Fruit fly (Drosophila melanogaster) whole organism, prepupa: Measurements from ENCODE around the gene CG4872.

Experiments
- Blimp-1 ChIP-seq: fragments of 200-800 bp; sonication (Bioruptor generic); optimal IDR thresholded peaks from 3 replicates; lab custom pipeline; 2017; ENCODE audit warnings: missing biosample characterization, missing genetic modification characterization, mild to moderate bottlenecking, moderate library complexity, missing genetic modification reagents
- CG11294 ChIP-seq: fragments of 200-800 bp; sonication (Bioruptor generic); IDR thresholded peaks from 2 replicates; pipeline ENCODE4 v1.3.6; 2022; ENCODE audit warnings: missing biosample characterization, missing genetic modification characterization
- CG11902 ChIP-seq: fragments of 200-800 bp; sonication (Bioruptor generic); optimal IDR thresholded peaks from 3 replicates; lab custom pipeline; 2016; ENCODE audit warnings: missing biosample characterization, missing genetic modification characterization
- CG1621 ChIP-seq: fragments of 200-800 bp; sonication (Bioruptor generic); optimal IDR thresholded peaks from 3 replicates; lab custom pipeline; 2018; ENCODE audit warnings: missing biosample characterization, mild to moderate bottlenecking, missing genetic modification characterization
- CG3032 ChIP-seq: fragments of 200-800 bp; optimal IDR thresholded peaks from 2 replicates; lab custom pipeline; 2019; ENCODE audit warnings: missing biosample characterization, mild to moderate bottlenecking, missing genetic modification characterization, moderate library complexity
- CG4318 ChIP-seq: fragments of 200-800 bp; sonication (Bioruptor generic); optimal IDR thresholded peaks from 3 replicates; lab custom pipeline; 2017; ENCODE audit warnings: missing biosample characterization, mild to moderate bottlenecking, missing genetic modification characterization
- CG6163 ChIP-seq: fragments of 200-800 bp; sonication (Bioruptor generic); IDR thresholded peaks from 3 replicates; pipeline ENCODE4 v1.3.6; 2022; ENCODE audit warnings: missing biosample characterization, missing genetic modification characterization
- CG6276 ChIP-seq: fragments of 200-800 bp; sonication (Bioruptor generic); optimal IDR thresholded peaks from 2 replicates; lab custom pipeline; 2017; ENCODE audit warnings: missing biosample characterization, mild to moderate bottlenecking, missing genetic modification characterization
- CG6808 ChIP-seq: fragments of 200-800 bp; sonication (Bioruptor generic); optimal IDR thresholded peaks from 3 replicates; lab custom pipeline; 2017; ENCODE audit warnings: missing biosample characterization, missing genetic modification characterization, mild to moderate bottlenecking, moderate library complexity, missing genetic modification reagents
- CG6854 ChIP-seq: fragments of 200-800 bp; sonication (Bioruptor generic); optimal IDR thresholded peaks from 2 replicates; lab custom pipeline; 2017; ENCODE audit warnings: missing biosample characterization, mild to moderate bottlenecking, missing genetic modification characterization
- CG7368 ChIP-seq: fragments of 200-800 bp; sonication (Bioruptor generic); optimal IDR thresholded peaks from 3 replicates; lab custom pipeline; 2016; ENCODE audit warnings: missing biosample characterization, missing genetic modification characterization
- CG8319 ChIP-seq: fragments of 200-800 bp; sonication (Bioruptor generic); optimal IDR thresholded peaks from 3 replicates; lab custom pipeline; 2016; ENCODE audit warnings: missing biosample characterization, missing genetic modification characterization
- CG8632 ChIP-seq: fragments of 200-800 bp; sonication (Bioruptor generic); optimal IDR thresholded peaks from 3 replicates; lab custom pipeline; 2016; ENCODE audit warnings: missing biosample characterization, missing genetic modification characterization
- CG9139 ChIP-seq: fragments of 200-800 bp; sonication (Bioruptor generic); optimal IDR thresholded peaks from 3 replicates; lab custom pipeline; 2017; ENCODE audit warnings: missing biosample characterization, mild to moderate bottlenecking, missing genetic modification characterization
- Eip75B ChIP-seq: fragments of 200-800 bp; sonication (Bioruptor generic); optimal IDR thresholded peaks from 3 replicates; lab custom pipeline; 2016; ENCODE audit warnings: missing biosample characterization, missing genetic modification characterization
- Eip78C ChIP-seq: fragments of 200-800 bp; sonication (Bioruptor generic); peaks from one replicate; lab custom pipeline; 2016; ENCODE audit warnings: missing biosample characterization, missing genetic modification characterization
- Eip93F ChIP-seq: fragments of 200-800 bp; sonication (Bioruptor generic); optimal IDR thresholded peaks from 2 replicates; lab custom pipeline; 2016; ENCODE audit warnings: missing biosample characterization, mild to moderate bottlenecking, missing genetic modification characterization
- Gug ChIP-seq: fragments of 200-800 bp; sonication (Bioruptor generic); IDR thresholded peaks from 2 replicates; pipeline ENCODE4 v1.3.6; 2022; ENCODE audit warnings: missing biosample characterization, missing genetic modification characterization
- Hr38 ChIP-seq: sonication (Bioruptor generic); optimal IDR thresholded peaks from 2 replicates; lab custom pipeline; 2016; ENCODE audit warnings: missing biosample characterization, missing genetic modification characterization
- Hr39 ChIP-seq: fragments of 200-800 bp; sonication (Bioruptor generic); optimal IDR thresholded peaks from 2 replicates; lab custom pipeline; 2016; ENCODE audit warnings: missing biosample characterization, missing genetic modification characterization
- Hr4 ChIP-seq: fragments of 200-800 bp; sonication (Bioruptor generic); optimal IDR thresholded peaks from 3 replicates; lab custom pipeline; 2016; ENCODE audit warnings: missing biosample characterization, missing genetic modification characterization
- Lpt ChIP-seq: fragments of 200-800 bp; sonication (Bioruptor generic); optimal IDR thresholded peaks from 3 replicates; lab custom pipeline; 2016; ENCODE audit warnings: missing biosample characterization, missing genetic modification characterization
- Met ChIP-seq: fragments of 200-800 bp; sonication (Bioruptor generic); optimal IDR thresholded peaks from 3 replicates; lab custom pipeline; 2016; ENCODE audit warnings: missing biosample characterization, missing genetic modification characterization
- OdsH ChIP-seq: fragments of 200-800 bp; sonication (Bioruptor generic); optimal IDR thresholded peaks from 3 replicates; lab custom pipeline; 2016; ENCODE audit warnings: missing biosample characterization, missing genetic modification characterization
- Sox14 ChIP-seq: fragments of 200-800 bp; sonication (Bioruptor generic); optimal IDR thresholded peaks from 3 replicates; lab custom pipeline; 2016; ENCODE audit warnings: missing biosample characterization, missing genetic modification characterization
- Sox15 ChIP-seq: fragments of 200-800 bp; sonication (Bioruptor generic); optimal IDR thresholded peaks from 3 replicates; lab custom pipeline; 2016; ENCODE audit warnings: missing biosample characterization, missing genetic modification characterization
- cyc ChIP-seq: fragments of 200-800 bp; sonication (Bioruptor generic); optimal IDR thresholded peaks from 3 replicates; lab custom pipeline; 2016; ENCODE audit warnings: missing biosample characterization, missing genetic modification characterization
- eg ChIP-seq: fragments of 200-800 bp; sonication (Bioruptor generic); IDR thresholded peaks from 3 replicates; pipeline ENCODE4 v1.3.6; 2022; ENCODE audit warnings: missing biosample characterization, missing genetic modification characterization
- esn ChIP-seq: fragments of 200-800 bp; sonication (Bioruptor generic); optimal IDR thresholded peaks from 2 replicates; lab custom pipeline; 2016; ENCODE audit warnings: missing biosample characterization, mild to moderate bottlenecking, missing genetic modification characterization, moderate library complexity
- fkh ChIP-seq: fragments of 200-800 bp; sonication (Bioruptor generic); optimal IDR thresholded peaks from 3 replicates; lab custom pipeline; 2017; ENCODE audit warnings: missing biosample characterization, mild to moderate bottlenecking, missing genetic modification characterization, moderate library complexity
- lz ChIP-seq: fragments of 200-800 bp; sonication (Bioruptor generic); optimal IDR thresholded peaks from 3 replicates; lab custom pipeline; 2016; ENCODE audit warnings: missing biosample characterization, missing genetic modification characterization
- pdm3 ChIP-seq: fragments of 200-800 bp; sonication (Bioruptor generic); optimal IDR thresholded peaks from 3 replicates; lab custom pipeline; 2016; ENCODE audit warnings: missing biosample characterization, missing genetic modification characterization
- salr ChIP-seq, 2 experiments: fragments of 200-800 bp; sonication (Bioruptor generic); optimal IDR thresholded peaks; 3 replicates each; lab custom pipeline; 2016 to 2018; ENCODE audit warnings: missing biosample characterization in 2 of 2, missing genetic modification characterization in 2 of 2, mild to moderate bottlenecking in 1 of 2
- ss ChIP-seq, 2 experiments: fragments of 200-800 bp; sonication (Bioruptor generic); optimal IDR thresholded peaks; 2 replicates in 1 of 2; 3 replicates in 1 of 2; lab custom pipeline; 2017 to 2018; ENCODE audit warnings: mild to moderate bottlenecking in 2 of 2, missing biosample characterization in 2 of 2, missing genetic modification characterization in 2 of 2, moderate library complexity in 1 of 2
- svp ChIP-seq: fragments of 200-800 bp; sonication (Bioruptor generic); peaks from one replicate; lab custom pipeline; 2016; ENCODE audit warnings: missing biosample characterization, missing genetic modification characterization
- topi ChIP-seq: fragments of 200-800 bp; sonication (Bioruptor generic); optimal IDR thresholded peaks from 3 replicates; lab custom pipeline; 2016; ENCODE audit warnings: missing biosample characterization, missing genetic modification characterization

Gene CG4872

dm6 chrX:16906065-16906464, 24.9 kb downstream of the CG4872 start (continued):
- no peak for TF ChIP-seq Hr39 (GFP tag; lab: Kevin White, UChicago)
- TF ChIP-seq Eip75B (GFP tag; lab: Kevin White, UChicago) = no peak
- no peak for TF ChIP-seq CG8632 (GFP tag; lab: Kevin White, UChicago)
- peak; percentile 46; the same call in 1 of the 3 replicates for TF ChIP-seq eg
- TF ChIP-seq cyc (GFP tag; lab: Kevin White, UChicago) = no peak
- no peak for TF ChIP-seq CG6854 (GFP tag; lab: Kevin White, UChicago)
- no peak for TF ChIP-seq pdm3 (GFP tag; lab: Kevin White, UChicago)
- no peak for TF ChIP-seq Hr4
- peak; percentile 51 for TF ChIP-seq CG6808
- TF ChIP-seq CG11294 (GFP tag; lab: Robert Waterston, UW) = no peak

DNA sequence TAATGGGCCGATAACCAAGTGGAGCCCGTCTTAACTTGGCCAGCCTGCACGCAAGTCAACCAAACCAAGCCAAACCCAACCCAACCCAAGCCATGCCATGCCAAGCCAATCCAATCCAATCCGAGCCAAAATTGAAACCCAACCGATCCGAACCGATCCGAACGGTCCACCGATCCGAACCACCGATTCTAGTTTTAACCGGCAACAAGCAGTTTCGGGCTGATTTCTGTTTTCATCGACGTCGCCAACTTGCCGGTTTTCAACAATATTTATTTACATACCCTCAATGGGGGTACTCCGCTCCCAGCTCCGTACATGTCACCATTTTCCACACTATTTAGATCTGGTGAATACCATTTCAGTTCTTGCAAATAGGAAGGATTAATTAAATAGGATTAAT, 25.9 kb downstream of the CG4872 start:
- TF ChIP-seq lz (GFP tag; lab: Kevin White, UChicago) (no peak), esn (GFP tag; lab: Kevin White, UChicago) (no peak), topi (GFP tag; lab: Kevin White, UChicago) (no peak), Hr4 (no peak), fkh (GFP tag; lab: Kevin White, UChicago) (peak; percentile 9), CG6276 (GFP tag; lab: Kevin White, UChicago) (no peak), salr (GFP tag; optimal IDR thresholded peaks at IDR 0.05; lab: Kevin White, UChicago) (no peak), Eip78C (peak; percentile 55)

DNA sequence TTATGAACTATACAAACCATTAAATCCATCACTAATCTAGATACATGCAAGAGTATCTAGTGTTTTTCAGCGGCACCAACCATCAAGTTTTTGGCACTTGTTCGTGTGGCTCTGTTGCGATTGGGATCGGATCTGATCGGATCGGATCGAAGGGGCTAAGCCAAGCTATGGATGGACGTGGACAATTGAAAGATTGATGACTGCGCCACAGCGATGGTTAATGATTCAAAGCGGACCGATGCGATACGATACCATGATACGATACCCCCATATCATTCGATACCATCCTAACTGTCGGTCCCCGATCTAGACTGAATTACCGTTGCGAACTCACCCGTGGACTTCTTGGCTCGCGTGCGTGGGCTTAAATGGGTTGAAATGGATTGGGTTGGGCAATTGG, 26.5 kb downstream of the CG4872 start:
- TF ChIP-seq CG11902 = no peak
- no peak for TF ChIP-seq Hr38 (GFP tag; lab: Kevin White, UChicago)

- TF ChIP-seq topi (GFP tag; lab: Kevin White, UChicago) (no peak), svp (GFP tag; lab: Kevin White, UChicago) (peak; percentile 41), Eip93F (GFP tag; lab: Kevin White, UChicago) (no peak), eg (no peak), ss (GFP tag; optimal IDR thresholded peaks at IDR 0.05; lab: Kevin White, UChicago) (no peak), CG3032 (tag; lab: Kevin White, UChicago) (no peak), fkh (GFP tag; lab: Kevin White, UChicago) (peak; percentile 54), Gug (GFP tag; lab: Robert Waterston, UW) (no peak), CG6163 (GFP tag; lab: Robert Waterston, UW) (no peak), OdsH (GFP tag; lab: Kevin White, UChicago) (no peak), CG1621 (tag; lab: Kevin White, UChicago) (no peak), CG6276 (GFP tag; lab: Kevin White, UChicago) (no peak), Lpt (GFP tag; lab: Kevin White, UChicago) (no peak), Eip75B (GFP tag; lab: Kevin White, UChicago) (no peak), Met (no peak), Sox14 (GFP tag; lab: Kevin White, UChicago) (no peak)
Observed at dm6 chrX:16909297-16909696, 28.1 kb downstream of the CG4872 start.

- no peak for TF ChIP-seq CG7368 (GFP tag; lab: Kevin White, UChicago)
- no peak for TF ChIP-seq CG8319
- no peak for TF ChIP-seq CG11294 (GFP tag; lab: Robert Waterston, UW)
- no peak for TF ChIP-seq CG6808
- no peak for TF ChIP-seq Blimp-1 (GFP tag; lab: Kevin White, UChicago)
- TF ChIP-seq CG6163 (GFP tag; lab: Robert Waterston, UW) = no peak
- no peak for TF ChIP-seq CG1621 (tag; lab: Kevin White, UChicago)
- TF ChIP-seq Sox15 (GFP tag; lab: Kevin White, UChicago) = no peak
- TF ChIP-seq CG4318 = no peak
- no peak for TF ChIP-seq Eip78C
- TF ChIP-seq CG9139 (GFP tag; lab: Kevin White, UChicago) = no peak
- no peak for TF ChIP-seq Hr4
Observed at dm6 chrX:16909886-16910285, 28.7 kb downstream of the CG4872 start.
